Worm (Caenorhabditis elegans) whole organism, L1 larva: Measurements from ENCODE around the gene C44C10.7.
A peak's percentile ranks its signal among the peaks of the same experiment; 100 is the strongest.

Source experiments
- C16A3.4 ChIP-seq: fragments of 150-350 bp; optimal IDR thresholded peaks from 2 replicates; lab custom pipeline; 2014; ENCODE audit warnings: missing biosample characterization, missing genetic modification characterization
- ceh-63 ChIP-seq: fragments of 200-800 bp; sonication (Bioruptor generic); optimal IDR thresholded peaks from 2 replicates; lab custom pipeline; 2018; ENCODE audit warnings: mild to moderate bottlenecking, missing genetic modification characterization, missing compliant biosample characterization
- ceh-8 ChIP-seq: fragments of 200-800 bp; sonication (Bioruptor generic); optimal IDR thresholded peaks from 2 replicates; lab custom pipeline; 2018; ENCODE audit warnings: mild to moderate bottlenecking, missing genetic modification characterization, moderate library complexity, missing compliant biosample characterization
- ceh-88 ChIP-seq: fragments of 200-800 bp; sonication (Bioruptor generic); IDR thresholded peaks from 2 replicates; pipeline ENCODE4 v1.3.6; 2022; ENCODE audit warnings: missing genetic modification characterization, missing compliant biosample characterization
- ces-1 ChIP-seq: fragments of 150-350 bp; optimal IDR thresholded peaks from 2 replicates; lab custom pipeline; 2014; ENCODE audit warnings: missing biosample characterization, missing genetic modification reagents, missing genetic modification characterization
- dsc-1 ChIP-seq: sonication (generic microtip); optimal IDR thresholded peaks from 2 replicates; lab custom pipeline; 2016; ENCODE audit warnings: mild to moderate bottlenecking, missing genetic modification characterization, missing compliant biosample characterization
- efl-3 ChIP-seq: fragments of 200-800 bp; sonication (Bioruptor generic); optimal IDR thresholded peaks from 2 replicates; lab custom pipeline; 2018; ENCODE audit warnings: mild to moderate bottlenecking, missing genetic modification characterization, missing compliant biosample characterization
- egl-27 ChIP-seq, 2 experiments: fragments of 150-350 bp in 1 of 2; sonication (generic microtip); optimal IDR thresholded peaks; 3 replicates each; lab custom pipeline; 2017 to 2018; ENCODE audit warnings: missing biosample characterization in 2 of 2, missing genetic modification characterization in 2 of 2, missing genetic modification reagents in 2 of 2
- elt-2 ChIP-seq: sonication (generic microtip); optimal IDR thresholded peaks from 2 replicates; lab custom pipeline; 2016; ENCODE audit warnings: missing genetic modification characterization, mild to moderate bottlenecking, inconsistent platforms, missing compliant biosample characterization, missing genetic modification reagents
- ets-5 ChIP-seq: fragments of 200-800 bp; sonication (Bioruptor generic); IDR thresholded peaks from 2 replicates; pipeline ENCODE4 v1.3.6; 2022; ENCODE audit warnings: missing genetic modification characterization, missing compliant biosample characterization
- fkh-4 ChIP-seq: sonication (generic microtip); optimal IDR thresholded peaks from 2 replicates; lab custom pipeline; 2016; ENCODE audit warnings: missing compliant biosample characterization, missing genetic modification characterization, borderline replicate concordance
- fkh-8 ChIP-seq: sonication (generic microtip); optimal IDR thresholded peaks from 2 replicates; lab custom pipeline; 2016; ENCODE audit warnings: mild to moderate bottlenecking, missing genetic modification characterization, missing compliant biosample characterization
- grh-1 ChIP-seq: fragments of 200-800 bp; sonication (Bioruptor generic); IDR thresholded peaks from 2 replicates; pipeline ENCODE4 v1.3.6; 2022; ENCODE audit warnings: missing genetic modification reagents, missing genetic modification characterization, missing compliant biosample characterization
- irx-1 ChIP-seq: sonication (generic microtip); optimal IDR thresholded peaks from 2 replicates; lab custom pipeline; 2016; ENCODE audit warnings: missing genetic modification characterization, missing compliant biosample characterization
- isw-1 ChIP-seq: fragments of 200-800 bp; sonication (Bioruptor generic); IDR thresholded peaks from 2 replicates; pipeline ENCODE4 v1.3.6; 2022; ENCODE audit warnings: missing genetic modification characterization, missing compliant biosample characterization
- lin-13 ChIP-seq: fragments of 150-350 bp; optimal IDR thresholded peaks from 2 replicates; lab custom pipeline; 2014; ENCODE audit warnings: missing biosample characterization, missing genetic modification reagents, missing genetic modification characterization
- lin-14 ChIP-seq: fragments of 200-800 bp; sonication (Bioruptor generic); optimal IDR thresholded peaks from 2 replicates; lab custom pipeline; 2018; ENCODE audit warnings: mild to moderate bottlenecking, missing genetic modification characterization, moderate library complexity, missing compliant biosample characterization
- lir-3 ChIP-seq: sonication (generic microtip); optimal IDR thresholded peaks from 2 replicates; lab custom pipeline; 2016; ENCODE audit warnings: mild to moderate bottlenecking, missing genetic modification characterization, moderate library complexity, missing compliant biosample characterization; ENCODE audit not compliant: poor library complexity
- lsy-2 ChIP-seq, 2 experiments: fragments of 150-350 bp; optimal IDR thresholded peaks; 2 replicates each; lab custom pipeline; 2014; ENCODE audit warnings: missing biosample characterization in 2 of 2, missing genetic modification characterization in 2 of 2
- mab-9 ChIP-seq: fragments of 200-800 bp; sonication (Bioruptor generic); IDR thresholded peaks from 2 replicates; pipeline ENCODE4 v1.3.6; 2022; ENCODE audit warnings: missing genetic modification reagents, missing genetic modification characterization, missing compliant biosample characterization
- mdl-1 ChIP-seq, 2 experiments: fragments of 150-350 bp; optimal IDR thresholded peaks; 2 replicates each; lab custom pipeline; 2014 to 2017; ENCODE audit warnings: missing biosample characterization in 2 of 2, missing genetic modification characterization in 2 of 2, inconsistent platforms in 1 of 2
- nhr-19 ChIP-seq: fragments of 200-800 bp; sonication (Bioruptor generic); conservative IDR thresholded peaks from 2 replicates; pipeline ENCODE4 v1.3.6; 2022; ENCODE audit warnings: missing genetic modification characterization, missing compliant biosample characterization
- nhr-20 ChIP-seq: sonication (generic microtip); optimal IDR thresholded peaks from 2 replicates; lab custom pipeline; 2016; ENCODE audit warnings: mild to moderate bottlenecking, missing genetic modification characterization, missing compliant biosample characterization
- nhr-47 ChIP-seq: sonication (generic microtip); optimal IDR thresholded peaks from 2 replicates; lab custom pipeline; 2016; ENCODE audit warnings: mild to moderate bottlenecking, missing genetic modification characterization, moderate library complexity, missing compliant biosample characterization
- nhr-71 ChIP-seq: sonication (generic microtip); optimal IDR thresholded peaks from 2 replicates; lab custom pipeline; 2016; ENCODE audit warnings: mild to moderate bottlenecking, missing genetic modification characterization, moderate library complexity, missing compliant biosample characterization
- nhr-85 ChIP-seq: sonication (generic microtip); peaks from one replicate; lab custom pipeline; 2016; ENCODE audit warnings: missing genetic modification characterization, inconsistent platforms, missing compliant biosample characterization
- nhr-90 ChIP-seq: sonication (generic microtip); optimal IDR thresholded peaks from 2 replicates; lab custom pipeline; 2016; ENCODE audit warnings: mild to moderate bottlenecking, missing genetic modification characterization, missing compliant biosample characterization; ENCODE audit not compliant: poor library complexity
- pax-3 ChIP-seq: fragments of 200-800 bp; sonication (Bioruptor generic); optimal IDR thresholded peaks from 2 replicates; lab custom pipeline; 2018; ENCODE audit warnings: mild to moderate bottlenecking, missing genetic modification characterization, moderate library complexity, missing compliant biosample characterization
- rnt-1 ChIP-seq: sonication (generic microtip); optimal IDR thresholded peaks from 2 replicates; lab custom pipeline; 2016; ENCODE audit warnings: mild to moderate bottlenecking, missing genetic modification characterization, moderate library complexity, missing compliant biosample characterization
- snu-23 ChIP-seq: sonication (generic microtip); optimal IDR thresholded peaks from 2 replicates; lab custom pipeline; 2016; ENCODE audit warnings: missing genetic modification characterization, missing compliant biosample characterization
- sup-37 ChIP-seq: fragments of 200-800 bp; sonication (Bioruptor generic); optimal IDR thresholded peaks from 2 replicates; lab custom pipeline; 2018; ENCODE audit warnings: mild to moderate bottlenecking, missing genetic modification characterization, missing compliant biosample characterization
- swsn-7 ChIP-seq: sonication (generic microtip); optimal IDR thresholded peaks from 2 replicates; lab custom pipeline; 2016; ENCODE audit warnings: missing genetic modification characterization, missing compliant biosample characterization
- tbx-2 ChIP-seq: sonication (generic microtip); optimal IDR thresholded peaks from 2 replicates; lab custom pipeline; 2016; ENCODE audit warnings: missing genetic modification characterization, missing compliant biosample characterization
- unc-130 ChIP-seq: fragments of 150-350 bp; optimal IDR thresholded peaks from 2 replicates; lab custom pipeline; 2017; ENCODE audit warnings: missing biosample characterization, missing genetic modification characterization, inconsistent platforms
- unc-86 ChIP-seq: sonication (generic microtip); optimal IDR thresholded peaks from 2 replicates; lab custom pipeline; 2016; ENCODE audit warnings: missing genetic modification characterization, missing compliant biosample characterization
- vab-15 ChIP-seq: sonication (generic microtip); optimal IDR thresholded peaks from 2 replicates; lab custom pipeline; 2017; ENCODE audit warnings: missing genotype, mild to moderate bottlenecking, missing genetic modification characterization, missing compliant biosample characterization
- xbp-1 ChIP-seq: sonication (generic microtip); optimal IDR thresholded peaks from 2 replicates; lab custom pipeline; 2016; ENCODE audit warnings: missing genetic modification characterization, missing compliant biosample characterization
- zip-4 ChIP-seq: fragments of 200-800 bp; sonication (Bioruptor generic); optimal IDR thresholded peaks from 2 replicates; lab custom pipeline; 2018; ENCODE audit warnings: mild to moderate bottlenecking, missing genetic modification characterization, moderate library complexity, missing compliant biosample characterization
- ztf-11 ChIP-seq, 2 experiments: sonication (generic microtip); optimal IDR thresholded peaks; 2 replicates each; lab custom pipeline; 2016 to 2017; ENCODE audit warnings: missing genetic modification characterization in 2 of 2, missing biosample characterization in 1 of 2, missing compliant biosample characterization in 1 of 2
- ztf-4 ChIP-seq: fragments of 150-350 bp; optimal IDR thresholded peaks from 2 replicates; lab custom pipeline; 2014; ENCODE audit warnings: missing biosample characterization, missing genetic modification characterization

C44C10.7 gene

DNA sequence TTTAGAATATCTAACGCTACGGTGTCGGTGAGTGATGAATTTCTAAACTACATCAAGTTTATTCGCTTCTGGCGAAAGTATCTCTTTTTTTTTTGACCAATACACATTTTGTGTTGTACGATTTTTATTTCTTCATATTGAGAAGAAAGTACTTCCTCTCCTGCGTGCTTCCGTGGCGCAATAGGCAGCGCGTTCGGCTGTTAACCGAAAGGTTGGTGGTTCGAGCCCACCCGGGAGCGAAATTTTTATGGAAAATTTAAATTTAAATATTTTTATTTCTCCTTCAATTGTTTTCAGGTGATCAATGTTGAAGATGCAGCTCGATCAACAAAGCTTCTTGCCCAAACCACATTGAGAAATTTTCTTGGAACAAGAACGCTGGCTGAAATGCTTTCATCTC lies 42.6 kb downstream of the C44C10.7 start (continued):
- TF ChIP-seq egl-27 (tag; optimal IDR thresholded peaks at IDR 0.05; lab: Kevin White, UChicago): no peak
- TF ChIP-seq ces-1: no peak
- peak; percentile 25 for TF ChIP-seq C16A3.4 (tag; lab: Kevin White, UChicago)
- peak; percentile 25 for TF ChIP-seq tbx-2 (tag; lab: Kevin White, UChicago)
- TF ChIP-seq ets-5 (GFP tag; lab: Robert Waterston, UW): no peak
- no peak for TF ChIP-seq pax-3
- no peak for TF ChIP-seq unc-86
- TF ChIP-seq unc-130 (tag; lab: Kevin White, UChicago): no peak

DNA sequence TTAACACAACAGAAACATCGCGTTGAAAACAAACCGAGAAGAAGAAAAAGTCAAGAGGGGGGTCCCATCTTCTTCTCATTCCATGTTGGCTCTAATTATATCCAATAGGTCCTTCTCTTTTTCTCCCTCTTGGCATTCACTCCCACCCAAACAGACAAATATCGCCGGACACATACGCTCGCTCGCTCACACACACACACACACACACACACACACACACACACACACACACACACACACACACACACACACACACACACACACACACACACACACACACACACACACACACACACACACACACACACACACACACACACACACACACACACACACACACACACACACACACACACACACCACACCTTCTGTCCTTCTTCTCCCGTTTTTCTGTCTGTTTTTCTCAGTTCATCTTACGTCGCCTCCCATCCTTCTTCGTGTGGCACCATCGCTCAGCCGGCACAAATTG lies 44.3 kb downstream of the C44C10.7 start, which contains the start of gene sto-4:
Gene sto-4 (plus strand): TSS at position 360 of the 469 bp plus-strand sequence.
- TF ChIP-seq nhr-47 (tag; lab: Kevin White, UChicago) (peak; percentile 89), snu-23 (GFP tag; lab: Kevin White, UChicago) (peak; percentile 38), tbx-2 (tag; lab: Kevin White, UChicago) (peak; percentile 75), swsn-7 (peak; percentile 83), grh-1 (GFP tag; lab: Robert Waterston, UW) (peak; percentile 78), pax-3 (peak; percentile 92), lir-3 (tag; lab: Kevin White, UChicago) (peak; percentile 24), nhr-90 (tag; lab: Kevin White, UChicago) (peak; percentile 77), mdl-1 (tag; optimal IDR thresholded peaks at IDR 0.05; lab: Kevin White, UChicago) (peak in 1 of 2 experiments; percentile 21), nhr-85 (peak; percentile 99), fkh-4 (tag; lab: Kevin White, UChicago) (peak; percentile 50), lin-13 (GFP tag; lab: Kevin White, UChicago) (peak; percentile 38), zip-4 (GFP tag; lab: Kevin White, UChicago) (peak; percentile 83), rnt-1 (tag; lab: Kevin White, UChicago) (peak; percentile 61), unc-86 (peak; percentile 90), nhr-19 (GFP tag; lab: Robert Waterston, UW) (peak; percentile 75), sup-37 (GFP tag; lab: Kevin White, UChicago) (peak; percentile 81), lsy-2 (tag; optimal IDR thresholded peaks at IDR 0.05; lab: Kevin White, UChicago) (peak; percentile 9 to 57), irx-1 (peak; percentile 76), mab-9 (GFP tag; lab: Robert Waterston, UW) (peak; percentile 69), nhr-71 (tag; lab: Kevin White, UChicago) (peak; percentile 66), ztf-4 (tag; lab: Kevin White, UChicago) (peak; percentile 55), ceh-63 (peak; percentile 93), ceh-8 (GFP tag; lab: Kevin White, UChicago) (peak; percentile 95), lin-14 (GFP tag; lab: Kevin White, UChicago) (peak; percentile 98), vab-15 (peak; percentile 70), isw-1 (GFP tag; lab: Robert Waterston, UW) (peak; percentile 55), nhr-20 (tag; lab: Kevin White, UChicago) (peak; percentile 27), fkh-8 (tag; lab: Kevin White, UChicago) (peak; percentile 86), efl-3 (GFP tag; lab: Kevin White, UChicago) (peak; percentile 66), xbp-1 (tag; lab: Kevin White, UChicago) (peak; percentile 69), ztf-11 (tag; optimal IDR thresholded peaks at IDR 0.05; lab: Kevin White, UChicago) (peak in 1 of 2 experiments; percentile 76), dsc-1 (tag; lab: Kevin White, UChicago) (peak; percentile 68), ceh-88 (GFP tag; lab: Robert Waterston, UW) (peak; percentile 65), elt-2 (tag; lab: Kevin White, UChicago) (peak; percentile 7)
- TF ChIP-seq, all 84 proteins: peak for 35; not testable (repeated sequence) for 49
